Worm (Caenorhabditis elegans): ENCODE measurements around the gene dhps-1.
A peak's percentile ranks its signal among the peaks of the same experiment; 100 is the strongest.

The dhps-1 gene

ce11 chrII:11967507-11968127 is 25.2 kb upstream of the dhps-1 start, which contains the start of gene W03C9.5 (continued):
- TF ChIP-seq nhr-237 (tag; optimal IDR thresholded peaks at IDR 0.05) (peak; percentile 10), C34F6.9 (tag; optimal IDR thresholded peaks at IDR 0.05) (peak; percentile 99), aly-2 (tag; optimal IDR thresholded peaks at IDR 0.05) (no peak)

ce11 chrII:11968275-11968674 is 24.5 kb upstream of the dhps-1 start, which contains the start of gene mex-1:
TSS of gene mex-1 (plus strand) at chrII:11968637.
- TF ChIP-seq nhr-12 (tag; optimal IDR thresholded peaks at IDR 0.05) (no peak), ZK546.5 (tag; optimal IDR thresholded peaks at IDR 0.05) (no peak), skn-1 (tag; optimal IDR thresholded peaks at IDR 0.05) (no peak), ceh-82 (tag; optimal IDR thresholded peaks at IDR 0.05) (no peak), R02D3.7 (tag; optimal IDR thresholded peaks at IDR 0.05) (no peak), nhr-11 (tag; optimal IDR thresholded peaks at IDR 0.05) (no peak), lin-13 (GFP tag; optimal IDR thresholded peaks at IDR 0.05) (no peak), ztf-4 (tag; optimal IDR thresholded peaks at IDR 0.05) (no peak), gmeb-1 (tag; optimal IDR thresholded peaks at IDR 0.05) (no peak), mbf-1 (tag; optimal IDR thresholded peaks at IDR 0.05) (no peak), lsy-2 (tag; optimal IDR thresholded peaks at IDR 0.05) (no peak), egl-27 (tag; optimal IDR thresholded peaks at IDR 0.05) (no peak), fos-1 (tag; optimal IDR thresholded peaks at IDR 0.05) (no peak)

- TF ChIP-seq egl-27 (tag; optimal IDR thresholded peaks at IDR 0.05) (no peak), zag-1 (tag; optimal IDR thresholded peaks at IDR 0.05) (no peak), Y55F3AM.14 (GFP tag; optimal IDR thresholded peaks at IDR 0.05) (no peak), nhr-77 (tag; optimal IDR thresholded peaks at IDR 0.05) (no peak), lin-13 (GFP tag; optimal IDR thresholded peaks at IDR 0.05) (no peak), nhr-21 (tag; optimal IDR thresholded peaks at IDR 0.05) (no peak)
These were observed 23.8 kb upstream of the dhps-1 start for ce11 chrII:11969033-11969432.

- TF ChIP-seq egl-27 (tag; optimal IDR thresholded peaks at IDR 0.05) (no peak), sma-3 (GFP tag; optimal IDR thresholded peaks at IDR 0.05) (no peak), lin-11 (tag; optimal IDR thresholded peaks at IDR 0.05) (no peak), nhr-11 (tag; optimal IDR thresholded peaks at IDR 0.05) (no peak), aly-2 (tag; optimal IDR thresholded peaks at IDR 0.05) (no peak), ceh-82 (tag; optimal IDR thresholded peaks at IDR 0.05) (no peak), elt-1 (tag; optimal IDR thresholded peaks at IDR 0.05) (no peak), F13H6.1 (tag; optimal IDR thresholded peaks at IDR 0.05) (no peak), lsy-2 (tag; optimal IDR thresholded peaks at IDR 0.05) (no peak), nhr-12 (tag; optimal IDR thresholded peaks at IDR 0.05) (no peak), unc-55 (GFP tag; optimal IDR thresholded peaks at IDR 0.05) (no peak), mab-5 (tag; optimal IDR thresholded peaks at IDR 0.05) (no peak), elt-3 (tag; optimal IDR thresholded peaks at IDR 0.05) (no peak), mbf-1 (tag; optimal IDR thresholded peaks at IDR 0.05) (no peak), ceh-16 (tag; optimal IDR thresholded peaks at IDR 0.05) (no peak), crh-2 (tag; optimal IDR thresholded peaks at IDR 0.05) (no peak)
These were observed 21.7 kb upstream of the dhps-1 start for ce11 chrII:11971009-11971636.

- TF ChIP-seq F13H6.1 (tag; optimal IDR thresholded peaks at IDR 0.05) (no peak), fos-1 (tag; optimal IDR thresholded peaks at IDR 0.05) (no peak), sma-3 (GFP tag; optimal IDR thresholded peaks at IDR 0.05) (no peak), ztf-11 (tag; optimal IDR thresholded peaks at IDR 0.05) (no peak), ama-1 (optimal IDR thresholded peaks at IDR 0.05) (no peak)
These were observed 20.5 kb upstream of the dhps-1 start for ce11 chrII:11972266-11972665.

- TF ChIP-seq ceh-16 (tag; optimal IDR thresholded peaks at IDR 0.05) (no peak), elt-1 (tag; optimal IDR thresholded peaks at IDR 0.05) (no peak), gmeb-1 (tag; optimal IDR thresholded peaks at IDR 0.05) (no peak), ZK546.5 (tag; optimal IDR thresholded peaks at IDR 0.05) (no peak), crh-2 (tag; optimal IDR thresholded peaks at IDR 0.05) (no peak), alr-1 (tag; optimal IDR thresholded peaks at IDR 0.05) (no peak), nhr-10 (tag; optimal IDR thresholded peaks at IDR 0.05) (no peak), mab-5 (tag; optimal IDR thresholded peaks at IDR 0.05) (no peak), lsy-2 (tag; optimal IDR thresholded peaks at IDR 0.05) (no peak), F13H6.1 (tag; optimal IDR thresholded peaks at IDR 0.05) (no peak), unc-62 (GFP tag; optimal IDR thresholded peaks at IDR 0.05) (no peak), blmp-1 (tag; optimal IDR thresholded peaks at IDR 0.05; ENCODE audit: insufficient read depth) (no peak), ceh-82 (tag; optimal IDR thresholded peaks at IDR 0.05) (no peak), unc-39 (tag; optimal IDR thresholded peaks at IDR 0.05) (no peak), unc-55 (GFP tag; optimal IDR thresholded peaks at IDR 0.05) (no peak)
These were observed 19.2 kb upstream of the dhps-1 start, which contains the start of gene acbp-6 for ce11 chrII:11973632-11974031. TSS of gene acbp-6 (minus strand) at chrII:11973732.

Data from whole organism, L2 larva.